Worm (Caenorhabditis elegans) whole organism, L4 larva: ENCODE measurements around the gene pho-8.

Experiments
- F49E8.2 ChIP-seq: sonication (generic microtip); optimal IDR thresholded peaks from 2 replicates; lab custom pipeline; 2016; ENCODE audit warnings: missing compliant biosample characterization, mild to moderate bottlenecking, missing genetic modification characterization, borderline replicate concordance
- R02D3.7 ChIP-seq: fragments of 150-350 bp; sonication (generic microtip); optimal IDR thresholded peaks from 3 replicates; lab custom pipeline; 2014; ENCODE audit warnings: missing biosample characterization, missing genetic modification characterization
- ctbp-1 ChIP-seq: fragments of 200-800 bp; sonication (Bioruptor generic); IDR thresholded peaks from 2 replicates; pipeline ENCODE4 v1.3.6; 2022; ENCODE audit warnings: missing genetic modification reagents, missing genetic modification characterization, missing compliant biosample characterization
- egl-27 ChIP-seq: sonication (generic microtip); optimal IDR thresholded peaks from 3 replicates; lab custom pipeline; 2017; ENCODE audit warnings: missing biosample characterization, missing genetic modification reagents, missing genetic modification characterization
- fkh-10 ChIP-seq: fragments of 150-350 bp; optimal IDR thresholded peaks from 2 replicates; lab custom pipeline; 2014; ENCODE audit warnings: missing biosample characterization, missing genetic modification reagents, missing genetic modification characterization
- jun-1 ChIP-seq: fragments of 150-350 bp; optimal IDR thresholded peaks from 2 replicates; lab custom pipeline; 2014; ENCODE audit warnings: missing biosample characterization, missing genetic modification reagents, missing genetic modification characterization
- lir-3 ChIP-seq: sonication (generic microtip); optimal IDR thresholded peaks from 2 replicates; lab custom pipeline; 2016; ENCODE audit warnings: mild to moderate bottlenecking, missing genetic modification characterization, missing compliant biosample characterization
- mep-1 ChIP-seq: fragments of 150-350 bp; sonication (generic microtip); optimal IDR thresholded peaks from 3 replicates; lab custom pipeline; 2014; ENCODE audit warnings: missing biosample characterization, missing genetic modification characterization
- mes-2 ChIP-seq: sonication (generic microtip); optimal IDR thresholded peaks from 2 replicates; lab custom pipeline; 2016; ENCODE audit warnings: missing genotype, mild to moderate bottlenecking, missing genetic modification characterization, missing compliant biosample characterization; ENCODE audit not compliant: poor library complexity, severe bottlenecking
- nhr-25 ChIP-seq: sonication (generic microtip); optimal IDR thresholded peaks from 2 replicates; lab custom pipeline; 2017; ENCODE audit warnings: missing genetic modification characterization, mild to moderate bottlenecking, missing compliant biosample characterization, antibody characterized with exemption, moderate library complexity, borderline replicate concordance; ENCODE audit not compliant: insufficient read depth
- pqm-1 ChIP-seq: sonication (generic microtip); optimal IDR thresholded peaks from 2 replicates; lab custom pipeline; 2017; ENCODE audit warnings: missing biosample characterization, missing genetic modification characterization
- unc-130 ChIP-seq: sonication (generic microtip); optimal IDR thresholded peaks from 2 replicates; lab custom pipeline; 2016; ENCODE audit warnings: missing genetic modification reagents, missing genetic modification characterization, missing compliant biosample characterization

- TF ChIP-seq R02D3.7 (tag; lab: Kevin White, UChicago) (no peak), mep-1 (tag; lab: Kevin White, UChicago) (no peak), F49E8.2 (no peak), fkh-10 (GFP tag; lab: Kevin White, UChicago) (no peak), pqm-1 (tag; lab: Kevin White, UChicago) (no peak), egl-27 (tag; lab: Kevin White, UChicago) (no peak), nhr-25 (no peak), lir-3 (tag; lab: Kevin White, UChicago) (no peak), unc-130 (GFP tag; lab: Kevin White, UChicago) (no peak), ctbp-1 (GFP tag; lab: Robert Waterston, UW) (no peak), jun-1 (no peak), mes-2 (no peak)
Observed at ce11 chrV:11800486-11800885, 32.9 kb upstream of the pho-8 start.
